Worm (Caenorhabditis elegans) whole organism, L3 larva: ENCODE results near the gene tmc-2.

Source experiments
- R02D3.7 ChIP-seq: fragments of 150-350 bp; optimal IDR thresholded peaks from 2 replicates; lab custom pipeline; 2014; ENCODE audit warnings: missing biosample characterization, missing genetic modification characterization
- ama-1 ChIP-seq: fragments of 150-350 bp; optimal IDR thresholded peaks from 2 replicates; lab custom pipeline; 2018
- ceh-28 ChIP-seq: fragments of 150-350 bp; optimal IDR thresholded peaks from 2 replicates; lab custom pipeline; 2014; ENCODE audit warnings: missing biosample characterization, missing genetic modification reagents, missing genetic modification characterization
- egl-5 ChIP-seq: fragments of 150-350 bp; optimal IDR thresholded peaks from 2 replicates; lab custom pipeline; 2017; ENCODE audit warnings: missing biosample characterization, missing genetic modification reagents, missing genetic modification characterization, inconsistent platforms
- fkh-10 ChIP-seq: sonication (generic microtip); optimal IDR thresholded peaks from 2 replicates; lab custom pipeline; 2017; ENCODE audit warnings: missing biosample characterization, missing genetic modification reagents, missing genetic modification characterization
- mdl-1 ChIP-seq: fragments of 150-350 bp; optimal IDR thresholded peaks from 2 replicates; lab custom pipeline; 2014; ENCODE audit warnings: missing biosample characterization, missing genetic modification characterization
- nfya-1 ChIP-seq: sonication (generic microtip); optimal IDR thresholded peaks from 2 replicates; lab custom pipeline; 2017; ENCODE audit warnings: missing genetic modification characterization, mild to moderate bottlenecking, missing compliant biosample characterization, antibody characterized with exemption, moderate library complexity; ENCODE audit not compliant: insufficient read depth
- nhr-12 ChIP-seq: fragments of 150-350 bp; optimal IDR thresholded peaks from 2 replicates; lab custom pipeline; 2014; ENCODE audit warnings: missing biosample characterization, missing genetic modification characterization
- nhr-25 ChIP-seq: sonication (generic microtip); optimal IDR thresholded peaks from 2 replicates; lab custom pipeline; 2017; ENCODE audit warnings: missing biosample characterization, missing genetic modification characterization
- nhr-28 ChIP-seq: fragments of 150-350 bp; optimal IDR thresholded peaks from 2 replicates; lab custom pipeline; 2014; ENCODE audit warnings: missing biosample characterization, missing genetic modification characterization
- pqm-1 ChIP-seq: fragments of 150-350 bp; optimal IDR thresholded peaks from 2 replicates; lab custom pipeline; 2017; ENCODE audit warnings: missing biosample characterization, missing genetic modification characterization, inconsistent platforms
- zag-1 ChIP-seq: fragments of 150-350 bp; optimal IDR thresholded peaks from 2 replicates; lab custom pipeline; 2014; ENCODE audit warnings: missing biosample characterization, missing genetic modification characterization

DNA sequence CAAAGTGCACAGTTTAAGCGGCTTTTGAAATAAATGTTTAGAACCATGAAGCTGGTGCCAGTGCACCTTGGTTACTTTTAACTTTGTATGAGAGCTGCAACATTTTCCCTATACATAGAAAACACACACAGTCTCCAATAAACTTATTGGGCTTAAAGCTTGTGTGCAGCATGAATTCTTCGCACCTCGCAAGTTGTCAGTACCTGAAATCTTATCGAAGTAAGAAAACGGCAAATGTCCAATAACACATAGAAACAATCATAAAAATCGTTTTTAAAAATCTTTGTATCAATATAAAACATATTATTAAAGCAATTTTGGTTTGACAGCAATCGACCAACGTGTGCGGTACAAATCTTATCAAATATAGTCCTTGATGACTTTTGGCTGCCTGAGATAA, 35.1 kb upstream of the tmc-2 start:
- TF ChIP-seq mdl-1 (no peak), nfya-1 (no peak), nhr-25 (tag; lab: Kevin White, UChicago) (no peak), ama-1 (lab: Kevin White, UChicago) (no peak), ceh-28 (tag; lab: Kevin White, UChicago) (no peak), pqm-1 (no peak), R02D3.7 (tag; lab: Kevin White, UChicago) (no peak), nhr-12 (tag; lab: Kevin White, UChicago) (no peak), zag-1 (tag; lab: Kevin White, UChicago) (no peak), fkh-10 (GFP tag; lab: Kevin White, UChicago) (no peak), egl-5 (tag; lab: Kevin White, UChicago) (no peak), nhr-28 (no peak)
